Fruit fly (Drosophila melanogaster): ENCODE results near the gene ich.

ich gene

DNA sequence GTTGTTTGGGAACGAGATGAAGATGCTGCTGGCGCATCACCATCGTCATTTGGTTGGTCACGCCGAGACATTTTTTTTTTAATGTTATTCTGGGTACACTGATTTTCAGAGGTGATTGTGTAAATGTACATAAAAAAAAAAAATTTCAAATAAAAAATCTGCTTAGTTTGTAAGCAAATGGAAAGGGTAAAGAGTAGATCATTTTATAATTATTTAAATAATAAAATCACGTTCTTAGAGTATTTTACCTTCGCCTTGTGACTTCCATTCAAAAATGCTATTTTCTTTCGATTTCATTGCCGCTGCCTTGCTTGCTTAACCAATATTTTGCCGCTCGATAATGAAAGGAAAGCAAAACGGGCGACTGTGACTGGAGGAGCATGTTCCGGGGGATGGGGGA is 15.9 kb upstream of the ich start (continued):
- no peak for TF ChIP-seq Dfd (GFP tag; optimal IDR thresholded peaks at IDR 0.05)

DNA sequence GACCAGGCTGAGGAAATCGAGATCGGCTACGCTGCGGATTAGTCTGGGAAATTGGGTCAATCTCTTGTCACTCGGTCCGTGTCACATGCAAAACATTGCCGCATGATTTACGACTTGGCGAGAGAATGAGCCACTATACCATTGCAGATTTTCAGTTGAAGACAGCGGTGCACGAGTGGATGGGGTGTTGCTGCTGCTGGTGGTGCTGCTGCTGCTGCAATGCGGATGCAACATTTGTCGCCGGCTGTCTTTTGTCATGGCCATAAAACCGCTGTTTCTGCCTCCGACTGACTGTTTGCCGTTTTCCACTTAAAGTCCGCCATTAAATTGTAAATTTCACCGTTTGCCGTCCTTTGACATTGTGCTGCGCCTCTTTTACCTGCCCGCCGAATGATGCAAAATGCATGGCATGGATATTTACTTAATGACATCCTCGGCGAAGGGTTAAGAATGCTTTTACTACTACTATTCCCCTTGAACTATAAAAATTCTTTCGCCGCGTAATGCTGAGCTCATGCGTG is 13.3 kb upstream of the ich start:
- TF ChIP-seq pan (optimal IDR thresholded peaks at IDR 0.05): no peak

DNA sequence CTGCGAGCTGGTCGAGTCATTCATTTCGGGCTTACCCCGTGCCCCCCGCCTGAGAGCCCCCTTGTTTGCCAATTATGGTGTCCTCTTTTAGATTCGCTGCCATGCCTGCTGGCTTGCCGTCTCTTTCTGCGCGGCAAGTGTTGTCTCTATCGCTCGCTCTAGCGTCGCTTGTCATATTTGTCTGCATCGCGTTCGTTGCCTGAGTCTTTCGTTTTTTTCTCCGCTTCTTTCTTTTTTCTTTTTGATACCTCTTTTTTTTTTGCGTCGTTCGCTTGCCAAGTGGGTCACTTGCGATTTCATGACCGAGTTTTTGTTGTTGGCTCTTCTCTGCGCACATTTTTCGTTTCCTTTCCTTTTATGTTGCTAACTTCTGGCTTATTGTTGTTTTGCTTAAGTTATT is 9.0 kb upstream of the ich start:
- peak; percentile 43 for TF ChIP-seq psq (GFP tag; optimal IDR thresholded peaks at IDR 0.05)
- TF ChIP-seq sv (GFP tag; optimal IDR thresholded peaks at IDR 0.05): no peak

DNA sequence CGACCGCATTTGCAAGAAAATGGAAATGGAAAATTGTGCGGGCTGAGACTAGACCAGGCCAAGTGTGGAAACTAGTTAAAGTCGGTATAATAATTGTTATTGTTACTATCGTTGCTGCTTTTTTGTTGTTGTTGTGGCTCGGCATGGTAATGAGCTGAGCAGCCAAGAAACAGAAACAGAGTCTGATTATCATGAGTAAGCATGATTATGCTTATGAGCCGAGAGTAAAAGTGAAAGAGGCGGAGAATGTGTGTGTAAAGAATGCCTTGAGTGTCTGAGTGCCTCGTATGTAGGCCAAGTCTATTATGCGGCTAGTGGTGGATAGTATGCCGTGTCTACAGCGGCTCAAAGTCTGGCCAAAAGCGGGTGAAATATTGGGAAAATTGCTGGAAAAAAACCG is 7.9 kb upstream of the ich start:
- TF ChIP-seq Hnf4 (GFP tag; optimal IDR thresholded peaks at IDR 0.05) (no peak), foxo (GFP tag; optimal IDR thresholded peaks at IDR 0.05) (no peak), jim (GFP tag; optimal IDR thresholded peaks at IDR 0.05) (no peak), Sp1 (GFP tag; optimal IDR thresholded peaks at IDR 0.05) (no peak)

DNA sequence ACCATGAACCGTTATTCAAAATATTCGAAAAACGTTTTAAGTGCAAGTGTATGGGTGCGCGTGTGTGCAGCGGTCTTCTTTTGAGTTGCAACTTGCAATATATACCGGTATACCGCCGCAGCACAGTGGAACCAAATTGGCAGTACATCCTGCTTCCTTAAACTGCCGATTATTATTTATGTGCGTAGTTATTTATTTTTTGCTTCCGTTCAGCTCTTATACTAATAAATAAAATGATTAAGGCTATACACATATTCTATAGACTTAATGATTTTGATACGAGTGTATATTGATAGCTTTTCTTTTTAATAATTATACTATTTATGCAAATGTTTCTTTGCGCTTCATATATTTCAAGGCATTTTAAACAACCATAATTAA is 7.1 kb upstream of the ich start:
- no peak for TF ChIP-seq sage (GFP tag; optimal IDR thresholded peaks at IDR 0.05)
- TF ChIP-seq pan (optimal IDR thresholded peaks at IDR 0.05): no peak
- TF ChIP-seq CG9705 (GFP tag; optimal IDR thresholded peaks at IDR 0.05): no peak
- TF ChIP-seq OdsH (GFP tag; optimal IDR thresholded peaks at IDR 0.05): no peak
- no peak for TF ChIP-seq dsf (GFP tag; optimal IDR thresholded peaks at IDR 0.05; ENCODE audit: borderline replicate concordance)
- TF ChIP-seq N (GFP tag; optimal IDR thresholded peaks at IDR 0.05): no peak
- TF ChIP-seq Abd-B (GFP tag; optimal IDR thresholded peaks at IDR 0.05): no peak
- no peak for TF ChIP-seq Dfd (GFP tag; optimal IDR thresholded peaks at IDR 0.05)
- TF ChIP-seq Hr78 (GFP tag; optimal IDR thresholded peaks at IDR 0.05): no peak
- no peak for TF ChIP-seq HLH106 (tag; optimal IDR thresholded peaks at IDR 0.05)
- TF ChIP-seq h (GFP tag; optimal IDR thresholded peaks at IDR 0.05): no peak

DNA sequence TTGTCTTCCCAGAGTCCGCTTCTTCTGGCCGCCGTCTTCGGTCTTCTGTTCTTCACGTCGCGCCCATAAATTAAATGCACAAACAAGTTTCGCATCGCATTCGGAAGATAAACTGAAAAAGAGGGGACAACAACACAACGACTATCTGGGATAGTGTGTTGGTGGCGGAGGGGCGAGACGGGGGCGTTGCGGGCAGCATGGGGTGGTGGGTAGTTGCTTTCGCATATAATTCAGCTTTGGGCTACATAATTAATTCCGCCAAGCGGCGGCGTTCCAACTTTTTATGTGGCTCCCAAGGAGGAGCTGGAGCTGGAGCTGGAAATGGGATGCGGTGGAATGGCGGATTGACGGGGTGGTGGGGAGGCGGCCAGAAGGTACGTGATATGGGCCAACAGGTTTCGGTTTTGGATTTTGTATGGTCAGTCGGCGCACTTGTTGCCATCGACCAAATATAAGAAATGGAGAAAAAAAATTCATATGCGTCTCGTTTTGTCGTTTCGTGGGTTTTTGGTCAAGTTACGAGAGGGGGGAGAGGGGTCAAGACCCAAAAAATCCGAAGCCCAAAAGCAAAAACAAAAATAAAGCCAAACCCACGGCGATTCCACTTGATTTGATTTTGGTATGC is 6.6 kb upstream of the ich start:
- TF ChIP-seq Dfd (GFP tag; optimal IDR thresholded peaks at IDR 0.05) (no peak), Jra (GFP tag; optimal IDR thresholded peaks at IDR 0.05) (no peak), br (GFP tag; optimal IDR thresholded peaks at IDR 0.05) (no peak), psq (GFP tag; optimal IDR thresholded peaks at IDR 0.05) (peak; percentile 88), Mio (GFP tag; optimal IDR thresholded peaks at IDR 0.05) (no peak), fru (GFP tag; optimal IDR thresholded peaks at IDR 0.05) (peak; percentile 28)

DNA sequence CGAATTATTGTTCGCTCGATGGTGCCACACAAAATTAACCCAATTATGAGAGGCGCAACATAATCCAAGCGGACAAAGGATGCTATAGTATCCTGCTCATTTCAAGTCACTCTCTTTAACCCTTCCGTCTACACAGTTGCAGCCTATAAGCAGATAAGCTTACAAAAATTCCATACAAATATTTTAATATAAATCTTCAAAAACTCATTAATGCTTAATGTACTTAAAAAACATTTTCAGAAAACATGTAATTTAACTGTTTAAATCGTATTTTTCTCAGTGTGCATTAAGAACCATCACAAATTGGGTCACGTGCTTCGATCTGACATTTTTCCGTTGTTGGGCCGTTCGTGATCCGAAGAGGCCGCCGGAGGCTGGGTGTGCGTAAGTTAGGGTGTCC is 6.0 kb upstream of the ich start:
- TF ChIP-seq ey (GFP tag; optimal IDR thresholded peaks at IDR 0.05): peak; percentile 38
- no peak for TF ChIP-seq sv (GFP tag; optimal IDR thresholded peaks at IDR 0.05)
- no peak for TF ChIP-seq Hr83 (GFP tag; optimal IDR thresholded peaks at IDR 0.05; ENCODE audit: poor library complexity, severe bottlenecking)
- TF ChIP-seq h (GFP tag; optimal IDR thresholded peaks at IDR 0.05): peak; percentile 55
- TF ChIP-seq Abd-B (GFP tag; optimal IDR thresholded peaks at IDR 0.05): no peak
- TF ChIP-seq HLH106 (tag; optimal IDR thresholded peaks at IDR 0.05): peak; percentile 48
- peak; percentile 33 for TF ChIP-seq Sp1 (GFP tag; optimal IDR thresholded peaks at IDR 0.05)
- TF ChIP-seq CG32264 (GFP tag; optimal IDR thresholded peaks at IDR 0.05): no peak
- no peak for TF ChIP-seq N (GFP tag; optimal IDR thresholded peaks at IDR 0.05)
- peak; percentile 50 for TF ChIP-seq br (GFP tag; optimal IDR thresholded peaks at IDR 0.05)
- TF ChIP-seq brk (GFP tag; optimal IDR thresholded peaks at IDR 0.05): no peak
- TF ChIP-seq psq (GFP tag; optimal IDR thresholded peaks at IDR 0.05): no peak
- no peak for TF ChIP-seq CG9705 (GFP tag; optimal IDR thresholded peaks at IDR 0.05)
- no peak for TF ChIP-seq lola (GFP tag; optimal IDR thresholded peaks at IDR 0.05)
- no peak for TF ChIP-seq Rel (GFP tag; optimal IDR thresholded peaks at IDR 0.05)
- TF ChIP-seq Rel (tag; optimal IDR thresholded peaks at IDR 0.05): no peak
- TF ChIP-seq Hnf4 (GFP tag; optimal IDR thresholded peaks at IDR 0.05): peak; percentile 10
- TF ChIP-seq dsf (GFP tag; optimal IDR thresholded peaks at IDR 0.05; ENCODE audit: borderline replicate concordance): no peak
- TF ChIP-seq jim (GFP tag; optimal IDR thresholded peaks at IDR 0.05): no peak
- peak in 1 of 2 experiments; percentile 62 for TF ChIP-seq foxo (GFP tag; optimal IDR thresholded peaks at IDR 0.05)
- TF ChIP-seq sage (GFP tag; optimal IDR thresholded peaks at IDR 0.05): no peak
- peak; percentile 8 for TF ChIP-seq dmrt93B (GFP tag; optimal IDR thresholded peaks at IDR 0.05)
- no peak for TF ChIP-seq tai (GFP tag; optimal IDR thresholded peaks at IDR 0.05)
- no peak for TF ChIP-seq CrebA (GFP tag; optimal IDR thresholded peaks at IDR 0.05; ENCODE audit: borderline replicate concordance)
- TF ChIP-seq Mio (GFP tag; optimal IDR thresholded peaks at IDR 0.05): no peak
- no peak for TF ChIP-seq Dif (GFP tag; optimal IDR thresholded peaks at IDR 0.05; ENCODE audit: partially characterized antibody)
- TF ChIP-seq usp (GFP tag; optimal IDR thresholded peaks at IDR 0.05): no peak
- TF ChIP-seq pan (optimal IDR thresholded peaks at IDR 0.05): no peak
- TF ChIP-seq Dfd (GFP tag; optimal IDR thresholded peaks at IDR 0.05): no peak
- no peak for TF ChIP-seq GATAd (GFP tag; optimal IDR thresholded peaks at IDR 0.05)
- peak; percentile 42 for TF ChIP-seq fru (GFP tag; optimal IDR thresholded peaks at IDR 0.05)
- TF ChIP-seq Myc (optimal IDR thresholded peaks at IDR 0.05): no peak
- peak; percentile 66 for TF ChIP-seq OdsH (GFP tag; optimal IDR thresholded peaks at IDR 0.05)
- TF ChIP-seq dl (GFP tag; optimal IDR thresholded peaks at IDR 0.05; ENCODE audit: insufficient read depth in 1 of 2, partially characterized antibody in 2 of 2): no peak
